Worm (Caenorhabditis elegans) whole organism, L3 larva: ENCODE data around the gene K02H11.9.

Experiments
- nhr-11 ChIP-seq: fragments of 150-350 bp; optimal IDR thresholded peaks from 2 replicates; lab custom pipeline; 2014; ENCODE audit warnings: missing biosample characterization, missing genetic modification characterization
- nhr-237 ChIP-seq: fragments of 150-350 bp; optimal IDR thresholded peaks from 2 replicates; lab custom pipeline; 2014; ENCODE audit warnings: missing biosample characterization, missing genetic modification characterization

DNA sequence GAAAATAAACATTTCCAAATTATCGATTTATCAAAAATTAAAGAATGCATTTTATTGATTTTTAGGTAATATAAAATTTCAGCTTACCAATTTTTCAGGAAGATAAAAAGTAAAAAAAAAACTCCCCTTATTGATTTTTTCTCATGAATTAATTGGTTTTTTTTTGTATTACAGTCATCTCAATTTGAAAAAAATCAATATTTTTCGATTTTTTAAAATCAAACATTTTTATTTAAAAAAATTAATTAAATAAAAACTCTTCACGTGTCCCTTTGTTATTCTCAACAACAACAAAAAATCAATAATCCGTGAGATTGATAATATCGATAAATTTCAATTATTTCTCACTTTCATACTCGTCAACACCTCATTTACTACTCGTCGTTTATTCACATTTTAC, 41.5 kb downstream of the K02H11.9 start, which contains the start of gene C38C3.3:
- TF ChIP-seq nhr-237 = no peak
- no peak for TF ChIP-seq nhr-11
